Worm (Caenorhabditis elegans) whole organism, midembryonic: Measurements from ENCODE around the gene Y60A9A.1.

Source experiments
- T22C8.4 ChIP-seq: fragments of 200-800 bp; sonication (Bioruptor generic); IDR thresholded peaks from 2 replicates; pipeline ENCODE4 v1.3.6; 2022; ENCODE audit warnings: missing genetic modification characterization, missing compliant biosample characterization
- cog-1 ChIP-seq: sonication (generic microtip); optimal IDR thresholded peaks from 2 replicates; lab custom pipeline; 2016; ENCODE audit warnings: missing genetic modification characterization, missing compliant biosample characterization
- flt-1 ChIP-seq: fragments of 200-800 bp; sonication (Bioruptor generic); IDR thresholded peaks from 2 replicates; pipeline ENCODE4 v1.3.6; 2022; ENCODE audit warnings: missing genetic modification characterization, missing compliant biosample characterization
- klf-2 ChIP-seq: fragments of 200-800 bp; sonication (Bioruptor generic); conservative IDR thresholded peaks from 2 replicates; pipeline ENCODE4 v1.3.6; 2022; ENCODE audit warnings: missing genetic modification reagents, missing genetic modification characterization, missing compliant biosample characterization
- med-1 ChIP-seq: sonication (generic microtip); optimal IDR thresholded peaks from 2 replicates; lab custom pipeline; 2017; ENCODE audit warnings: missing genetic modification characterization, mild to moderate bottlenecking, missing compliant biosample characterization, antibody characterized with exemption, missing genetic modification reagents; ENCODE audit not compliant: insufficient read depth
- ref-1 ChIP-seq: fragments of 200-800 bp; sonication (Bioruptor generic); conservative IDR thresholded peaks from 2 replicates; pipeline ENCODE4 v1.3.6; 2022; ENCODE audit warnings: missing genetic modification reagents, missing genetic modification characterization, missing compliant biosample characterization
- tab-1 ChIP-seq: fragments of 200-800 bp; sonication (Bioruptor generic); IDR thresholded peaks from 2 replicates; pipeline ENCODE4 v1.3.6; 2022; ENCODE audit warnings: missing genetic modification characterization, missing compliant biosample characterization
- ztf-23 ChIP-seq: fragments of 200-800 bp; sonication (Bioruptor generic); IDR thresholded peaks from 2 replicates; pipeline ENCODE4 v1.3.6; 2022; ENCODE audit warnings: missing genetic modification reagents, missing genetic modification characterization, missing compliant biosample characterization
- ztf-29 ChIP-seq: fragments of 200-800 bp; sonication (Bioruptor generic); IDR thresholded peaks from 2 replicates; pipeline ENCODE4 v1.3.6; 2022; ENCODE audit warnings: missing genetic modification reagents, missing genetic modification characterization, missing compliant biosample characterization

The Y60A9A.1 gene

DNA sequence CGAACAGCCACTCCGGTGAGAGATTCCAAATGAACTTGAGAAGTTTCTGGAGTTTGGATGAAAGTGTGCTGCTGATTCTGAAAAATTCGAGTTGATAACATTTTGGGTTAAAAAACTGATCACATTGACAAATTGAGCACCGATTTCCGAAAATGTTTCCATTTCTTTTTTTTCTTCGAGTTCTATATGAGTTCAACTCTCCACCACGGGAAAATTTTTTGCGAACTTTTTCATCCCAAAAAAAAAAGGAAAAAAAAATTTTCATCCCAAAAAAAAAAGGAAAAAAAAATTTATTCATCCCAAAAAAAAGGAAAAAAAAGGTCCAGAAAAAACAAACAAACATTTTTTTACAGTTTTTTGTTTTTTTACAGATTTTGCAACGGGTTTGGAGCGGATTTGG lies at the start of gene Y60A9A.1:
Y60A9A.1 (minus strand) TSS at position 101 of the 400 bp plus-strand sequence.
- TF ChIP-seq ztf-29 (GFP tag; lab: Robert Waterston, UW) (no peak), flt-1 (GFP tag; lab: Robert Waterston, UW) (no peak), T22C8.4 (GFP tag; lab: Robert Waterston, UW) (no peak), med-1 (GFP tag; lab: Kevin White, UChicago) (no peak), cog-1 (no peak), ref-1 (GFP tag; lab: Robert Waterston, UW) (no peak), tab-1 (GFP tag; lab: Robert Waterston, UW) (no peak), klf-2 (GFP tag; lab: Robert Waterston, UW) (no peak), ztf-23 (GFP tag; lab: Robert Waterston, UW) (no peak)

DNA sequence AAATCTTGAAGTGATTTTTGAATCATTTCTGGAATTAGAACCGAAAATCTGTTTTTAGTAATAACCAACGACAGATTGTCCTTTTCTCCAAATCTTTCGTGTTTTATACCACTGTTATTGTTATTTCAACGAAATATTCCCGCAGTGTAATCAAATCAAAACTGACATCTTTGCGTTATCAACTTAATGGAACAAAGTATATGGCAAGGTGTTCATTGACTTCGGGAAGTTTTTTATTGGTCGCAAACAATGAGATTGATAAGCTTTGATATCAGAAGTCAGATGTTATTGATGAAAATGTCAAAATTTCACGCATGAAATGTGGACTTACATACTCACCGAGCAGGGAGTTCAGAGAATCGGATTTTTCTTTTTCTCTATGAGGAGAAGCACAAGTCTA lies 47.6 kb upstream of the Y60A9A.1 start, which contains the start of gene F23D12.11:
F23D12.11 (minus strand) TSS at position 79 of the 400 bp plus-strand sequence.
- TF ChIP-seq klf-2 (GFP tag; lab: Robert Waterston, UW), result no peak
- TF ChIP-seq T22C8.4 (GFP tag; lab: Robert Waterston, UW), result no peak

- no peak for TF ChIP-seq klf-2 (GFP tag; lab: Robert Waterston, UW)
- TF ChIP-seq flt-1 (GFP tag; lab: Robert Waterston, UW), result no peak
- TF ChIP-seq ztf-29 (GFP tag; lab: Robert Waterston, UW), result no peak
- TF ChIP-seq cog-1, result no peak
- TF ChIP-seq T22C8.4 (GFP tag; lab: Robert Waterston, UW), result no peak
- no peak for TF ChIP-seq ztf-23 (GFP tag; lab: Robert Waterston, UW)
- no peak for TF ChIP-seq tab-1 (GFP tag; lab: Robert Waterston, UW)
- no peak for TF ChIP-seq ref-1 (GFP tag; lab: Robert Waterston, UW)
- no peak for TF ChIP-seq med-1 (GFP tag; lab: Kevin White, UChicago)
Observed at ce11 chrX:14424186-14424585, 47.1 kb upstream of the Y60A9A.1 start.

- TF ChIP-seq tab-1 (GFP tag; lab: Robert Waterston, UW) (no peak), ref-1 (GFP tag; lab: Robert Waterston, UW) (no peak), med-1 (GFP tag; lab: Kevin White, UChicago) (no peak)
Observed at ce11 chrX:14423105-14423504, 46.0 kb upstream of the Y60A9A.1 start, which contains the start of gene fipr-3. Gene fipr-3 (plus strand): TSS chrX:14423405.

- TF ChIP-seq tab-1 (GFP tag; lab: Robert Waterston, UW), result no peak
- TF ChIP-seq med-1 (GFP tag; lab: Kevin White, UChicago), result no peak
- no peak for TF ChIP-seq ztf-23 (GFP tag; lab: Robert Waterston, UW)
- TF ChIP-seq klf-2 (GFP tag; lab: Robert Waterston, UW), result no peak
- no peak for TF ChIP-seq ref-1 (GFP tag; lab: Robert Waterston, UW)
Observed at ce11 chrX:14421529-14421982, 44.5 kb upstream of the Y60A9A.1 start, which contains the start of gene F23D12.2. Gene F23D12.2 (minus strand): TSS chrX:14421579.

ce11 chrX:14415641-14416040 lies 38.6 kb upstream of the Y60A9A.1 start, which contains the start of gene F23D12.10:
Gene F23D12.10 (minus strand): TSS chrX:14415741.
- TF ChIP-seq tab-1 (GFP tag; lab: Robert Waterston, UW) (no peak), flt-1 (GFP tag; lab: Robert Waterston, UW) (no peak), ztf-23 (GFP tag; lab: Robert Waterston, UW) (no peak), ref-1 (GFP tag; lab: Robert Waterston, UW) (no peak), klf-2 (GFP tag; lab: Robert Waterston, UW) (no peak), T22C8.4 (GFP tag; lab: Robert Waterston, UW) (no peak), cog-1 (no peak), med-1 (GFP tag; lab: Kevin White, UChicago) (no peak), ztf-29 (GFP tag; lab: Robert Waterston, UW) (no peak)

- TF ChIP-seq med-1 (GFP tag; lab: Kevin White, UChicago) (no peak), flt-1 (GFP tag; lab: Robert Waterston, UW) (no peak), klf-2 (GFP tag; lab: Robert Waterston, UW) (no peak), ref-1 (GFP tag; lab: Robert Waterston, UW) (no peak), cog-1 (no peak), ztf-23 (GFP tag; lab: Robert Waterston, UW) (no peak), ztf-29 (GFP tag; lab: Robert Waterston, UW) (no peak), T22C8.4 (GFP tag; lab: Robert Waterston, UW) (no peak), tab-1 (GFP tag; lab: Robert Waterston, UW) (no peak)
Observed at ce11 chrX:14412774-14413173, 35.7 kb upstream of the Y60A9A.1 start, which contains the start of gene fbxa-179. Gene fbxa-179 (minus strand): TSS chrX:14412874.

DNA sequence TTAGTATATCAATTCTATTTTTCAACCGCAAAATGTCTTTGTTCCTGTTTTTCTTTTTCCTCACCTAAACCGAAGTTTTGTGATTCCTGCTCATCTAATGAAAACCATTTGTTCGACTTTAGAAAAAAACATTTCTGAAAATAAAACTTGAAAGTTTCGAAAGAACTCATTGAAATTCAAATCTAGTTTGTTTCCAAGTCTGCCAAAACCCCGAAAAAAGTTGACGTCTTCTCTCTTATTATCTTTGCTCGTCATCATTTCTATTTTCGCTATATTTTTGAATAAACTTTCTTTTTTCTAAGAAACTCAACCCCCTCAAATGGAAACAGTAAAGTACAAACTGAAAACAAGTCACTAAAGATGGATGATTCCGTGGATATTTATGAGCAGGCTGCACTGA lies 28.7 kb upstream of the Y60A9A.1 start, which contains the start of gene frpr-17:
frpr-17 (plus strand) TSS at position 301 of the 400 bp plus-strand sequence.
- TF ChIP-seq flt-1 (GFP tag; lab: Robert Waterston, UW), result no peak
- TF ChIP-seq tab-1 (GFP tag; lab: Robert Waterston, UW), result no peak
- TF ChIP-seq ztf-23 (GFP tag; lab: Robert Waterston, UW), result no peak
- TF ChIP-seq ref-1 (GFP tag; lab: Robert Waterston, UW), result no peak
- no peak for TF ChIP-seq ztf-29 (GFP tag; lab: Robert Waterston, UW)
- no peak for TF ChIP-seq T22C8.4 (GFP tag; lab: Robert Waterston, UW)
- TF ChIP-seq klf-2 (GFP tag; lab: Robert Waterston, UW), result no peak
- TF ChIP-seq cog-1, result no peak
- no peak for TF ChIP-seq med-1 (GFP tag; lab: Kevin White, UChicago)

ce11 chrX:14401230-14401629 lies 24.2 kb upstream of the Y60A9A.1 start:
- TF ChIP-seq T22C8.4 (GFP tag; lab: Robert Waterston, UW) (no peak), ztf-29 (GFP tag; lab: Robert Waterston, UW) (no peak), cog-1 (no peak), ref-1 (GFP tag; lab: Robert Waterston, UW) (no peak), klf-2 (GFP tag; lab: Robert Waterston, UW) (no peak), ztf-23 (GFP tag; lab: Robert Waterston, UW) (no peak), med-1 (GFP tag; lab: Kevin White, UChicago) (no peak), flt-1 (GFP tag; lab: Robert Waterston, UW) (no peak), tab-1 (GFP tag; lab: Robert Waterston, UW) (no peak)
